Worm (Caenorhabditis elegans): ENCODE data around the gene frpr-9.

The frpr-9 gene

DNA sequence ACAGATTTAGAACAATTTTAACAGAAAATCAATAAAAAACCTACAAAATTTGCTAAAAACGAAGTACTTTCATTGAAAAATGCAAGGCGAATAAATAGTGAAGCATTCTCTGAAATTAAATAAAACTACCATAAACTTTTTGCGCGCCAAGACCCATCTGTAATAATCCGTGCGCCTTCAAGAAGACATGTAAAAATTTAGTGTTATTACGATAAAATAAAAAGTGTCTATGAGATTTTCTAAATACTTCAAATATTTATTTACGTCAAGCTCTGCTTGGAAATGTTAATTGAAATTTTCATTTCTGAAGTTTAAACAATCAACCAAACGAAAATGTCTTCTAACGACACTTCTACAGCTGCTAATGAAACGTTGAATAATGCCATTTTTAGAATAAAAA, 48.1 kb downstream of the frpr-9 start, which contains the start of gene C45B11.9:
C45B11.9 (plus strand) TSS at position 301 of the 400 bp plus-strand sequence.
- TF ChIP-seq nhr-2 (tag; optimal IDR thresholded peaks at IDR 0.05) (no peak), lsy-2 (tag; optimal IDR thresholded peaks at IDR 0.05) (no peak), nhr-237 (tag; optimal IDR thresholded peaks at IDR 0.05) (no peak), mep-1 (tag; optimal IDR thresholded peaks at IDR 0.05) (no peak), drap-1 (GFP tag; optimal IDR thresholded peaks at IDR 0.05) (no peak), bed-3 (GFP tag; optimal IDR thresholded peaks at IDR 0.05) (no peak), lin-13 (tag; optimal IDR thresholded peaks at IDR 0.05) (no peak), ces-1 (GFP tag; optimal IDR thresholded peaks at IDR 0.05) (no peak), mab-5 (tag; optimal IDR thresholded peaks at IDR 0.05) (no peak), hlh-1 (tag; optimal IDR thresholded peaks at IDR 0.05) (no peak), unc-39 (tag; optimal IDR thresholded peaks at IDR 0.05) (no peak), ham-2 (GFP tag; optimal IDR thresholded peaks at IDR 0.05) (no peak), elt-3 (tag; optimal IDR thresholded peaks at IDR 0.05) (no peak), flh-1 (GFP tag; optimal IDR thresholded peaks at IDR 0.05) (no peak), sem-2 (GFP tag; optimal IDR thresholded peaks at IDR 0.05) (no peak), ceh-43 (GFP tag; optimal IDR thresholded peaks at IDR 0.05) (no peak), ceh-83 (GFP tag; optimal IDR thresholded peaks at IDR 0.05) (no peak), lin-32 (GFP tag; optimal IDR thresholded peaks at IDR 0.05) (no peak)

DNA sequence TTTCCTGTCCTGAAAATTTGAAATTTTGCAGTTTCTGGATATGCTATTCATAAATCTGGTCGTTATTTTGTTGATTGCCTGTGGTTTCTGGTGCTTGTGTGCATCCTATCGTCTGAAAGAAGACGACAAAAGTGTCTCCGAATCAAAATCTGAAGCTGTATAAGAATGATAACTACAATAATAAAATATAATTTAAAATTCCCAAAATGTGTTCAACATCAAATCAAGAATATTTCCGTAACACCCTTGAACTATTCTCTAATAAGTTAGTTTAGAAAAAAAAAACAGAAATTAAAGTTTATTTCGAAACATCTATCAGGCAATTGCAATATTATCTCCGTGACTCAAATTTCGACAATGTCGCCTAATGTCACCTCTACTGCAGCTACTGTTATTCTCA, 48.6 kb downstream of the frpr-9 start, which contains the start of gene C45B11.8:
C45B11.8 (plus strand) TSS at position 301 of the 400 bp plus-strand sequence.
- no peak for TF ChIP-seq ces-1 (GFP tag; optimal IDR thresholded peaks at IDR 0.05)
- TF ChIP-seq drap-1 (GFP tag; optimal IDR thresholded peaks at IDR 0.05), result no peak
- no peak for TF ChIP-seq ceh-39 (tag; optimal IDR thresholded peaks at IDR 0.05)
- TF ChIP-seq ceh-43 (GFP tag; optimal IDR thresholded peaks at IDR 0.05), result no peak
- TF ChIP-seq mep-1 (tag; optimal IDR thresholded peaks at IDR 0.05), result no peak
- no peak for TF ChIP-seq lsy-2 (tag; optimal IDR thresholded peaks at IDR 0.05)
- TF ChIP-seq ztf-11 (tag; optimal IDR thresholded peaks at IDR 0.05), result no peak
- TF ChIP-seq mab-5 (tag; optimal IDR thresholded peaks at IDR 0.05), result no peak
- no peak for TF ChIP-seq pha-4 (tag; optimal IDR thresholded peaks at IDR 0.05)
- no peak for TF ChIP-seq nhr-28 (tag; optimal IDR thresholded peaks at IDR 0.05)
- TF ChIP-seq lin-32 (GFP tag; optimal IDR thresholded peaks at IDR 0.05), result no peak
- no peak for TF ChIP-seq unc-120 (tag; optimal IDR thresholded peaks at IDR 0.05; ENCODE audit: poor library complexity, severe bottlenecking)
- TF ChIP-seq sptf-1 (tag; optimal IDR thresholded peaks at IDR 0.05), result no peak
- TF ChIP-seq unc-39 (tag; optimal IDR thresholded peaks at IDR 0.05), result no peak
- no peak for TF ChIP-seq elt-1 (tag; optimal IDR thresholded peaks at IDR 0.05; ENCODE audit: borderline replicate concordance, insufficient read depth)
- TF ChIP-seq cnd-1 (tag; optimal IDR thresholded peaks at IDR 0.05), result no peak
- TF ChIP-seq nhr-12 (tag; optimal IDR thresholded peaks at IDR 0.05), result no peak
- TF ChIP-seq tbx-8 (GFP tag; optimal IDR thresholded peaks at IDR 0.05), result no peak
- no peak for TF ChIP-seq ham-2 (GFP tag; optimal IDR thresholded peaks at IDR 0.05)

DNA sequence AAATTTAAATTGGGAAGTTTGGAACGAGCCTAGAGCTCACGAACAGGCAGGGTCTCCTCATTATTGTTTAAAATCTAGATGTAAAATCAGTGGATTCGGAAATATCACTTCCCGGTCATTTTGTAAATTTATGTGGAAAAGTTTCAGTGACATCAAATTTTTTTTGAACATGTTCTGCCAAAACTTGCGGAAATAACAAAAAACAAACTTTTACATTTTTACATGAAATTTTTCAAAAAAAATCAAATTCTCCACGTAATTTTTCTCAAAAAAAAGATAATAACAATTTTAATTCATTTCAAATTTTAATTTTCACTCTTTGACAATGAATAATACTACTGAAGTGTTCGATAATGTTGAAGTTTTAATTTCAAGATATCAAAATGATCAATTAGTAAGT, 49.6 kb downstream of the frpr-9 start, which contains the start of gene C45B11.5:
C45B11.5 (plus strand) TSS at position 301 of the 400 bp plus-strand sequence.
- TF ChIP-seq zip-8 (tag; optimal IDR thresholded peaks at IDR 0.05), result no peak
- no peak for TF ChIP-seq blmp-1 (tag; optimal IDR thresholded peaks at IDR 0.05)
- no peak for TF ChIP-seq cnd-1 (tag; optimal IDR thresholded peaks at IDR 0.05)
- TF ChIP-seq sptf-1 (tag; optimal IDR thresholded peaks at IDR 0.05), result no peak
- no peak for TF ChIP-seq mab-5 (tag; optimal IDR thresholded peaks at IDR 0.05)
- no peak for TF ChIP-seq nhr-2 (tag; optimal IDR thresholded peaks at IDR 0.05)
- no peak for TF ChIP-seq flh-1 (GFP tag; optimal IDR thresholded peaks at IDR 0.05)
- no peak for TF ChIP-seq lsy-2 (tag; optimal IDR thresholded peaks at IDR 0.05)
- no peak for TF ChIP-seq bed-3 (GFP tag; optimal IDR thresholded peaks at IDR 0.05)
- TF ChIP-seq nhr-237 (tag; optimal IDR thresholded peaks at IDR 0.05), result no peak
- no peak for TF ChIP-seq tbx-8 (GFP tag; optimal IDR thresholded peaks at IDR 0.05)
- TF ChIP-seq sem-2 (GFP tag; optimal IDR thresholded peaks at IDR 0.05), result no peak
- no peak for TF ChIP-seq ces-1 (GFP tag; optimal IDR thresholded peaks at IDR 0.05)
- no peak for TF ChIP-seq elt-1 (tag; optimal IDR thresholded peaks at IDR 0.05; ENCODE audit: borderline replicate concordance, insufficient read depth)
- TF ChIP-seq mls-2 (tag; optimal IDR thresholded peaks at IDR 0.05), result no peak
- no peak for TF ChIP-seq hlh-1 (tag; optimal IDR thresholded peaks at IDR 0.05)
- TF ChIP-seq elt-3 (tag; optimal IDR thresholded peaks at IDR 0.05), result no peak
- TF ChIP-seq ztf-11 (tag; optimal IDR thresholded peaks at IDR 0.05), result no peak
- TF ChIP-seq M03D4.4 (tag; optimal IDR thresholded peaks at IDR 0.05), result no peak

DNA sequence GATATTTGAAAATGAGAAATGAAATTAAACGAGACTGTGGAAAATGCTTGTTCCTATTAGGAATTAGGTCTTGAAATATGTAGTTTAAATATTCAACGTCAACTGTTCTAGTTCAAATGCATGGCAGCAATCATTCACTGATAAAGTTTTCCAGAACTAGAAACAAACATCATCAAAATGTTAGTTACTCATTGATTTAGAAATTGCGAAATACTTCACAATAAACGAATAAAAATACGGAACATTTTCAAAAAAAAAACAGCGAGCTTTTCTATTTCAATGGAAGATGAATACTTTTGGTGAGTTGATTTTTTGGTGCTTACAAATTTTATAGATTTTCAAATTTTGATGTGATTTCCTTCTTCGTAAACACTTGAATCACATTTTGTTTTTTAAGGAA, 50.6 kb downstream of the frpr-9 start, which contains the start of gene C45B11.2:
C45B11.2 (plus strand) TSS at position 173 of the 400 bp plus-strand sequence.
- no peak for TF ChIP-seq ztf-11 (tag; optimal IDR thresholded peaks at IDR 0.05)
- TF ChIP-seq unc-120 (tag; optimal IDR thresholded peaks at IDR 0.05; ENCODE audit: poor library complexity, severe bottlenecking), result no peak
- no peak for TF ChIP-seq drap-1 (GFP tag; optimal IDR thresholded peaks at IDR 0.05)
- TF ChIP-seq sem-2 (GFP tag; optimal IDR thresholded peaks at IDR 0.05), result no peak
- TF ChIP-seq M03D4.4 (tag; optimal IDR thresholded peaks at IDR 0.05), result no peak
- no peak for TF ChIP-seq nhr-12 (tag; optimal IDR thresholded peaks at IDR 0.05)
- TF ChIP-seq lsy-2 (tag; optimal IDR thresholded peaks at IDR 0.05), result no peak

All from whole organism, mixed stage, embryonic.